Fruit fly (Drosophila melanogaster) whole organism, embryonic: ENCODE data around the gene spn-B.

Source experiments
- ATbp ChIP-seq: fragments of 200-800 bp; sonication (Bioruptor generic); optimal IDR thresholded peaks from 2 replicates; lab custom pipeline; 2017; ENCODE audit warnings: missing biosample characterization, mild to moderate bottlenecking, missing genetic modification characterization, missing genetic modification reagents
- Aef1 ChIP-seq: fragments of 200-800 bp; sonication (Bioruptor generic); IDR thresholded peaks from 3 replicates; pipeline ENCODE4 v1.3.6; 2022; ENCODE audit warnings: missing biosample characterization, missing genetic modification characterization
- Blimp-1 ChIP-seq: fragments of 200-800 bp; sonication (Bioruptor generic); optimal IDR thresholded peaks from 3 replicates; lab custom pipeline; 2018; ENCODE audit warnings: missing biosample characterization, missing genetic modification characterization, mild to moderate bottlenecking, moderate library complexity, missing genetic modification reagents
- Bteb2 ChIP-seq: fragments of 200-800 bp; sonication (Bioruptor generic); optimal IDR thresholded peaks from 2 replicates; lab custom pipeline; 2016; ENCODE audit warnings: missing biosample characterization, missing genetic modification characterization
- CG11560 ChIP-seq: fragments of 200-800 bp; sonication (Bioruptor generic); IDR thresholded peaks from 3 replicates; pipeline ENCODE4 v1.3.6; 2022; ENCODE audit warnings: missing biosample characterization, missing genetic modification characterization
- CG12155 ChIP-seq: fragments of 200-800 bp; sonication (Bioruptor generic); optimal IDR thresholded peaks from 3 replicates; lab custom pipeline; 2016; ENCODE audit warnings: missing biosample characterization, missing genetic modification characterization
- CG12299 ChIP-seq: fragments of 200-800 bp; sonication (Bioruptor generic); optimal IDR thresholded peaks from 2 replicates; lab custom pipeline; 2018; ENCODE audit warnings: missing biosample characterization, mild to moderate bottlenecking, missing genetic modification characterization
- CG1233 ChIP-seq: fragments of 200-800 bp; sonication (Bioruptor generic); optimal IDR thresholded peaks from 4 replicates; lab custom pipeline; 2018; ENCODE audit warnings: missing biosample characterization, mild to moderate bottlenecking, missing genetic modification characterization
- CG13123 ChIP-seq: fragments of 200-800 bp; sonication (Bioruptor generic); optimal IDR thresholded peaks from 2 replicates; lab custom pipeline; 2016; ENCODE audit warnings: missing biosample characterization, missing genetic modification characterization
- CG14860 ChIP-seq: fragments of 200-800 bp; sonication (Bioruptor generic); IDR thresholded peaks from 3 replicates; pipeline ENCODE4 v1.3.6; 2022; ENCODE audit warnings: missing biosample characterization, missing genetic modification characterization; ENCODE audit not compliant: partially characterized antibody
- CG15269 ChIP-seq: fragments of 200-800 bp; sonication (Bioruptor generic); optimal IDR thresholded peaks from 2 replicates; lab custom pipeline; 2018; ENCODE audit warnings: missing biosample characterization, mild to moderate bottlenecking, missing genetic modification characterization, moderate library complexity
- CG1647 ChIP-seq: fragments of 200-800 bp; sonication (Bioruptor generic); optimal IDR thresholded peaks from 3 replicates; lab custom pipeline; 2016; ENCODE audit warnings: missing biosample characterization, missing genetic modification characterization
- CG17359 ChIP-seq: fragments of 200-800 bp; sonication (Bioruptor generic); optimal IDR thresholded peaks from 3 replicates; lab custom pipeline; 2018; ENCODE audit warnings: missing biosample characterization, mild to moderate bottlenecking, missing genetic modification characterization, moderate library complexity
- CG17568 ChIP-seq: fragments of 200-800 bp; sonication (Bioruptor generic); optimal IDR thresholded peaks from 2 replicates; lab custom pipeline; 2018; ENCODE audit warnings: missing biosample characterization, mild to moderate bottlenecking, missing genetic modification characterization, moderate library complexity
- CG2199 ChIP-seq: fragments of 200-800 bp; sonication (Bioruptor generic); IDR thresholded peaks from 3 replicates; pipeline ENCODE4 v1.3.6; 2022; ENCODE audit warnings: missing biosample characterization, missing genetic modification characterization
- CG2712 ChIP-seq: fragments of 200-800 bp; optimal IDR thresholded peaks from 3 replicates; lab custom pipeline; 2019; ENCODE audit warnings: missing biosample characterization, mild to moderate bottlenecking, missing genetic modification characterization, moderate library complexity
- CG4328 ChIP-seq: fragments of 200-800 bp; sonication (Bioruptor generic); optimal IDR thresholded peaks from 3 replicates; lab custom pipeline; 2017; ENCODE audit warnings: missing biosample characterization, missing genetic modification reagents, missing genetic modification characterization
- CG7928 ChIP-seq: fragments of 200-800 bp; sonication (Bioruptor generic); optimal IDR thresholded peaks from 2 replicates; lab custom pipeline; 2017; ENCODE audit warnings: missing biosample characterization, mild to moderate bottlenecking, missing genetic modification characterization
- CG8765 ChIP-seq: fragments of 200-800 bp; sonication (Bioruptor generic); IDR thresholded peaks from 2 replicates; pipeline ENCODE4 v1.3.6; 2022; ENCODE audit warnings: missing biosample characterization, missing genetic modification characterization
- CG9215 ChIP-seq: fragments of 200-800 bp; sonication (Bioruptor generic); IDR thresholded peaks from 2 replicates; pipeline ENCODE4 v1.3.6; 2022; ENCODE audit warnings: missing biosample characterization, missing genetic modification characterization
- CG9876 ChIP-seq: fragments of 200-800 bp; sonication (Bioruptor generic); optimal IDR thresholded peaks from 2 replicates; lab custom pipeline; 2016; ENCODE audit warnings: missing biosample characterization, missing genetic modification characterization
- Fer2 ChIP-seq: fragments of 200-800 bp; sonication (Bioruptor generic); optimal IDR thresholded peaks from 2 replicates; lab custom pipeline; 2018; ENCODE audit warnings: missing biosample characterization, mild to moderate bottlenecking, missing genetic modification characterization, moderate library complexity
- Gug ChIP-seq: fragments of 200-800 bp; sonication (Bioruptor generic); IDR thresholded peaks from 4 replicates; pipeline ENCODE4 v1.3.6; 2022; ENCODE audit warnings: missing biosample characterization, missing genetic modification characterization
- HmgD ChIP-seq: fragments of 200-800 bp; sonication (Bioruptor generic); optimal IDR thresholded peaks from 3 replicates; lab custom pipeline; 2016; ENCODE audit warnings: missing biosample characterization, missing genetic modification characterization
- NC2α ChIP-seq: fragments of 200-800 bp; sonication (Bioruptor generic); optimal IDR thresholded peaks from 2 replicates; lab custom pipeline; 2016; ENCODE audit warnings: missing biosample characterization, missing genetic modification characterization
- Nf-YC ChIP-seq: fragments of 200-800 bp; optimal IDR thresholded peaks from 3 replicates; lab custom pipeline; 2019; ENCODE audit warnings: missing biosample characterization, mild to moderate bottlenecking, missing genetic modification characterization, moderate library complexity
- Oli ChIP-seq: fragments of 200-800 bp; sonication (Bioruptor generic); optimal IDR thresholded peaks from 2 replicates; lab custom pipeline; 2018; ENCODE audit warnings: missing biosample characterization, mild to moderate bottlenecking, missing genetic modification characterization, moderate library complexity
- PHDP ChIP-seq: fragments of 200-800 bp; sonication (Bioruptor generic); optimal IDR thresholded peaks from 3 replicates; lab custom pipeline; 2018; ENCODE audit warnings: missing biosample characterization, mild to moderate bottlenecking, missing genetic modification characterization, moderate library complexity
- TFAM ChIP-seq: fragments of 200-800 bp; sonication (Bioruptor generic); optimal IDR thresholded peaks from 2 replicates; lab custom pipeline; 2017; ENCODE audit warnings: missing biosample characterization, missing genetic modification characterization, inconsistent platforms
- Trl ChIP-seq, 3 experiments: fragments of >200 bp in 2 of 3; fragments of 200-800 bp in 1 of 3; sonication (Bioruptor generic) in 1 of 3; optimal IDR thresholded peaks; 2 replicates in 1 of 3; 3 replicates in 2 of 3; lab custom pipeline; 2016 to 2017; ENCODE audit warnings: missing biosample characterization in 1 of 3, missing genetic modification characterization in 1 of 3
- Xrp1 ChIP-seq: fragments of 200-800 bp; sonication (Bioruptor generic); IDR thresholded peaks from 2 replicates; pipeline ENCODE4 v1.3.6; 2022; ENCODE audit warnings: missing biosample characterization, missing genetic modification characterization
- ab ChIP-seq: fragments of 200-800 bp; sonication (Bioruptor generic); optimal IDR thresholded peaks from 2 replicates; lab custom pipeline; 2016; ENCODE audit warnings: missing biosample characterization, missing genetic modification characterization
- bcd ChIP-seq: fragments of 200-800 bp; sonication (Bioruptor generic); optimal IDR thresholded peaks from 2 replicates; lab custom pipeline; 2017; ENCODE audit warnings: missing biosample characterization, mild to moderate bottlenecking, missing genetic modification characterization
- bowl ChIP-seq: fragments of 200-800 bp; sonication (Bioruptor generic); IDR thresholded peaks from 2 replicates; pipeline ENCODE4 v1.3.6; 2022; ENCODE audit warnings: missing biosample characterization, missing genetic modification characterization
- bsh ChIP-seq, 2 experiments: fragments of 200-800 bp; sonication (Bioruptor generic); optimal IDR thresholded peaks; 2 replicates each; lab custom pipeline; 2017 to 2018; ENCODE audit warnings: mild to moderate bottlenecking in 2 of 2, missing biosample characterization in 2 of 2, missing genetic modification characterization in 2 of 2, moderate library complexity in 1 of 2
- crol ChIP-seq: fragments of 200-800 bp; sonication (Bioruptor generic); IDR thresholded peaks from 2 replicates; pipeline ENCODE4 v1.3.6; 2022; ENCODE audit warnings: missing biosample characterization, missing genetic modification characterization
- en ChIP-seq: fragments of 200-800 bp; sonication (Bioruptor generic); optimal IDR thresholded peaks from 2 replicates; lab custom pipeline; 2016; ENCODE audit warnings: missing biosample characterization, missing genetic modification characterization
- gro ChIP-seq: fragments of 200-800 bp; sonication (Bioruptor generic); optimal IDR thresholded peaks from 2 replicates; lab custom pipeline; 2016; ENCODE audit warnings: missing biosample characterization, missing genetic modification characterization
- inv ChIP-seq: fragments of 200-800 bp; sonication (Bioruptor generic); IDR thresholded peaks from 2 replicates; pipeline ENCODE4 v1.3.6; 2022; ENCODE audit warnings: missing biosample characterization, missing genetic modification characterization; ENCODE audit not compliant: partially characterized antibody
- knrl ChIP-seq: fragments of 200-800 bp; sonication (Bioruptor generic); IDR thresholded peaks from 3 replicates; pipeline ENCODE4 v1.3.6; 2022; ENCODE audit warnings: missing biosample characterization, missing genetic modification characterization; ENCODE audit not compliant: partially characterized antibody
- lbe ChIP-seq: fragments of 200-800 bp; sonication (Bioruptor generic); optimal IDR thresholded peaks from 2 replicates; lab custom pipeline; 2016; ENCODE audit warnings: missing biosample characterization, mild to moderate bottlenecking, missing genetic modification characterization
- nerfin-1 ChIP-seq: fragments of 200-800 bp; sonication (Bioruptor generic); optimal IDR thresholded peaks from 3 replicates; lab custom pipeline; 2019; ENCODE audit warnings: missing biosample characterization, mild to moderate bottlenecking, missing genetic modification characterization, moderate library complexity
- otp ChIP-seq: fragments of 200-800 bp; sonication (Bioruptor generic); IDR thresholded peaks from 3 replicates; pipeline ENCODE4, ENCODE4 v1.3.6; 2022; ENCODE audit warnings: missing biosample characterization, missing genetic modification characterization
- psq ChIP-seq: fragments of 200-800 bp; sonication (Bioruptor generic); optimal IDR thresholded peaks from 2 replicates; lab custom pipeline; 2017; ENCODE audit warnings: missing biosample characterization, missing genetic modification characterization
- sc ChIP-seq, 3 experiments: fragments of >200 bp in 2 of 3; fragments of 200-800 bp in 1 of 3; sonication (Bioruptor generic) in 1 of 3; optimal IDR thresholded peaks; 2 replicates in 2 of 3; 3 replicates in 1 of 3; lab custom pipeline; 2017; ENCODE audit warnings: mild to moderate bottlenecking in 1 of 3, missing biosample characterization in 1 of 3, missing genetic modification characterization in 1 of 3, missing genetic modification reagents in 1 of 3
- tna ChIP-seq: fragments of 200-800 bp; sonication (Bioruptor generic); IDR thresholded peaks from 2 replicates; pipeline ENCODE4 v1.3.6; 2022; ENCODE audit warnings: missing biosample characterization, missing genetic modification characterization; ENCODE audit not compliant: partially characterized antibody
- vvl ChIP-seq: fragments of 200-800 bp; sonication (Bioruptor generic); IDR thresholded peaks from 2 replicates; pipeline ENCODE4 v1.3.6; 2022; ENCODE audit warnings: missing biosample characterization, missing genetic modification characterization
- zen ChIP-seq: fragments of 200-800 bp; sonication (Bioruptor generic); optimal IDR thresholded peaks from 3 replicates; lab custom pipeline; 2018; ENCODE audit warnings: missing biosample characterization, mild to moderate bottlenecking, missing genetic modification characterization, moderate library complexity

The spn-B gene

DNA sequence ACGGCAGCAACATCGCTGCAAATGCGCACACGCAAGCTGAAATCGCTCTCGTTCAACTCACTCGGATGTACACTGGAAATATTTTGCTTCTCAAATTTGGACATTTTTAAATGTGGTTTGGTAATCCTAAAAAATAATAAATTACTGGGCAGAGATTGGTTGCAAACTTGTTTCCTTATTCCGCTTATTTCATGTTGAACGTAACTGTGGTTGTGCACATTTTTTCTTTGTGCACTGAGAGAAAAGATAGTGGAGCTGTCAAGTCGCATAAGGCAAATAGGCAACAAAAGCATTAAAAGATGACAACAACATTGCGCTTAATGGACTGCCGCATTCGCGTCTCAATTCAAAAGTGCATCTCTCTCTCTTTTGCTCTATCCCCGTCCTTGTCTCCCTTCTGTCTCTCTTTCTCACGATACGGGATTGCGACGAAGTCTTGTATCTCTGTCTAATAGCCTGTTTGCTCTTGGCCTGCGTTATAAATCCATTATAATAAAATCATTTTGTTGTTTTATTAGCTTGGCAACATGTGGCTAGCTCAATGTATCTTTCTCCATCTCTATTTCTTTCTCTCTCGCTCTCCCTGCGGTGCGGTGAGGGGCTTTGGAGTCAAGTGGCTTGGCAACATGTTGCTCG, 45.5 kb downstream of the spn-B start (continued):
- TF ChIP-seq Trl (optimal IDR thresholded peaks at IDR 0.05; lab: Kevin White, UChicago) = peak; percentile 44 to 51
- peak; percentile 94 for TF ChIP-seq Trl (GFP tag; optimal IDR thresholded peaks at IDR 0.05; lab: Kevin White, UChicago)
- TF ChIP-seq CG9876 (GFP tag; lab: Kevin White, UChicago) = peak; percentile 96
- peak; percentile 71 for TF ChIP-seq HmgD (GFP tag; lab: Kevin White, UChicago)
- TF ChIP-seq sc (optimal IDR thresholded peaks at IDR 0.05; lab: Kevin White, UChicago) = no peak
- peak; percentile 95 for TF ChIP-seq sc (GFP tag; optimal IDR thresholded peaks at IDR 0.05; lab: Kevin White, UChicago)
- peak; percentile 92 for TF ChIP-seq CG12155 (GFP tag; lab: Kevin White, UChicago)
- peak; percentile 94 for TF ChIP-seq NC2α
- TF ChIP-seq CG17359 (tag; lab: Kevin White, UChicago) = peak; percentile 90
- TF ChIP-seq CG1233 (GFP tag; lab: Kevin White, UChicago) = peak; percentile 70

DNA sequence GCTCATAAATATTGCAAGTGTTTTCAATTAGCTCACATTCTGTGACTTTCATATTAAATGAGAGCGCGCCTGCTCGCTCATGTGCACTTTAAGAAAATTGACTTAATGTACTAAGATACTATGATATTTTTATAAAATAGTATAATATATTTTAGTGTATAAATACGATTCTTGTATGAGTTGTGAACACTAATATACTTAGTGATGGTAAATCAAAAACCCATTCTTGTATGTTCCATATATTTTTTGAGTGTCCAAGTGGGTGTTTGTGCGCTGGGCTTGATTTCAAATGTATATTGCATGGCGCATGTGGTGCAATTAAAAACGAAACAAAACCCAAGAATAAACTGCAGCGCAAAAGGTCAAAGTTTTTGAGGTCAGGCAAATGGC, 46.0 kb downstream of the spn-B start:
- TF ChIP-seq Oli (tag; lab: Kevin White, UChicago) (no peak), Gug (GFP tag; lab: Robert Waterston, UW) (no peak), otp (GFP tag; lab: Robert Waterston, UW) (no peak), CG17568 (GFP tag; lab: Kevin White, UChicago) (no peak), bowl (GFP tag; lab: Robert Waterston, UW) (0 out of 2 replicates have a peak, but pooled peaks have one; percentile 31), Xrp1 (peak; percentile 23; the same call in 1 of the 2 replicates), CG9215 (GFP tag; lab: Robert Waterston, UW) (no peak), lbe (GFP tag; lab: Kevin White, UChicago) (no peak), CG1647 (GFP tag; lab: Kevin White, UChicago) (no peak), Blimp-1 (GFP tag; lab: Kevin White, UChicago) (peak; percentile 8), CG8765 (GFP tag; lab: Robert Waterston, UW) (no peak), CG14860 (GFP tag; lab: Robert Waterston, UW) (no peak), ATbp (GFP tag; lab: Kevin White, UChicago) (peak; percentile 2), knrl (GFP tag; lab: Robert Waterston, UW) (no peak), nerfin-1 (tag; lab: Kevin White, UChicago) (no peak), ab (no peak), inv (GFP tag; lab: Robert Waterston, UW) (no peak), vvl (GFP tag; lab: Robert Waterston, UW) (peak; percentile 52; the same call in 1 of the 2 replicates), gro (GFP tag; lab: Kevin White, UChicago) (no peak), bcd (GFP tag; lab: Kevin White, UChicago) (no peak), bsh (GFP tag; optimal IDR thresholded peaks at IDR 0.05; lab: Kevin White, UChicago) (peak in 1 of 2 experiments; percentile 46), crol (GFP tag; lab: Robert Waterston, UW) (no peak), PHDP (no peak), tna (GFP tag; lab: Robert Waterston, UW) (no peak), CG2712 (tag; lab: Kevin White, UChicago) (no peak), Nf-YC (tag; lab: Kevin White, UChicago) (no peak), CG13123 (no peak), Bteb2 (GFP tag; lab: Kevin White, UChicago) (no peak), CG2199 (GFP tag; lab: Robert Waterston, UW) (no peak), CG4328 (GFP tag; lab: Kevin White, UChicago) (no peak), CG7928 (no peak), CG11560 (no peak), Aef1 (GFP tag; lab: Robert Waterston, UW) (no peak), psq (GFP tag; lab: Kevin White, UChicago) (no peak), CG15269 (tag; lab: Kevin White, UChicago) (no peak), TFAM (GFP tag; lab: Kevin White, UChicago) (no peak), Fer2 (tag; lab: Kevin White, UChicago) (no peak), CG12299 (tag; lab: Kevin White, UChicago) (no peak), en (no peak), zen (tag; lab: Kevin White, UChicago) (no peak)
